Fruit fly (Drosophila melanogaster): Measurements from ENCODE around the gene CG31668.

The CG31668 gene

DNA sequence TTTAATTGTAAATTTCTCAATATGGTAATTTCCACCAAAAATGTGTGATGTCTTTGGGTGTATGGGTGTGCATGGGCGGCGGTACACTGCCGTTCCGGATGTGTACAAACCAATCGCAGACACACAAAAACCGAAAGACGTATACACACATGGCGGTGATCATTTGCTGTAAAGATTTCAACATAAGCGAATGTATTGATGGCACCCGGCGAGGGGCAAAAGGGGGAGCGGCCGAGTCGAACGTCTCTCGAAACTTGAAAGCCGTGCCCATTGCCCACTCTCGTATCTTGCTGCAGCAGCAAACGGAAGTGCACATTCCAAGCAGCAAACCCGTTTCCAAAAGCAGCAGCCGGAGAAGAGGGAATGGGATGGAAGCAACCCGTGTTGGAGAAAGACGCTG is 43.7 kb downstream of the CG31668 start:
- no peak for TF ChIP-seq Dfd (GFP tag; optimal IDR thresholded peaks at IDR 0.05)
- peak; percentile 29 to 36 for TF ChIP-seq dl (GFP tag; optimal IDR thresholded peaks at IDR 0.05; ENCODE audit: insufficient read depth in 1 of 2, partially characterized antibody in 2 of 2)
- peak; percentile 47 for TF ChIP-seq h (GFP tag; optimal IDR thresholded peaks at IDR 0.05)
- peak; percentile 53 for TF ChIP-seq brk (GFP tag; optimal IDR thresholded peaks at IDR 0.05)
- TF ChIP-seq ey (GFP tag; optimal IDR thresholded peaks at IDR 0.05) = no peak
- TF ChIP-seq psq (GFP tag; optimal IDR thresholded peaks at IDR 0.05) = peak; percentile 26
- TF ChIP-seq woc (GFP tag; optimal IDR thresholded peaks at IDR 0.05) = no peak
- TF ChIP-seq Mio (GFP tag; optimal IDR thresholded peaks at IDR 0.05) = no peak
- no peak for TF ChIP-seq Hnf4 (GFP tag; optimal IDR thresholded peaks at IDR 0.05)
- no peak for TF ChIP-seq dmrt93B (GFP tag; optimal IDR thresholded peaks at IDR 0.05)
- peak; percentile 0 for TF ChIP-seq sage (GFP tag; optimal IDR thresholded peaks at IDR 0.05)
- peak; percentile 67 for TF ChIP-seq Vsx2 (GFP tag; optimal IDR thresholded peaks at IDR 0.05; ENCODE audit: partially characterized antibody)
- peak; percentile 48 for TF ChIP-seq Dif (GFP tag; optimal IDR thresholded peaks at IDR 0.05; ENCODE audit: partially characterized antibody)
- no peak for TF ChIP-seq Rel (GFP tag; optimal IDR thresholded peaks at IDR 0.05)
- peak; percentile 58 for TF ChIP-seq Rel (tag; optimal IDR thresholded peaks at IDR 0.05)
- TF ChIP-seq jim (GFP tag; optimal IDR thresholded peaks at IDR 0.05) = no peak
- peak; percentile 81 for TF ChIP-seq Hr83 (GFP tag; optimal IDR thresholded peaks at IDR 0.05; ENCODE audit: poor library complexity, severe bottlenecking)

DNA sequence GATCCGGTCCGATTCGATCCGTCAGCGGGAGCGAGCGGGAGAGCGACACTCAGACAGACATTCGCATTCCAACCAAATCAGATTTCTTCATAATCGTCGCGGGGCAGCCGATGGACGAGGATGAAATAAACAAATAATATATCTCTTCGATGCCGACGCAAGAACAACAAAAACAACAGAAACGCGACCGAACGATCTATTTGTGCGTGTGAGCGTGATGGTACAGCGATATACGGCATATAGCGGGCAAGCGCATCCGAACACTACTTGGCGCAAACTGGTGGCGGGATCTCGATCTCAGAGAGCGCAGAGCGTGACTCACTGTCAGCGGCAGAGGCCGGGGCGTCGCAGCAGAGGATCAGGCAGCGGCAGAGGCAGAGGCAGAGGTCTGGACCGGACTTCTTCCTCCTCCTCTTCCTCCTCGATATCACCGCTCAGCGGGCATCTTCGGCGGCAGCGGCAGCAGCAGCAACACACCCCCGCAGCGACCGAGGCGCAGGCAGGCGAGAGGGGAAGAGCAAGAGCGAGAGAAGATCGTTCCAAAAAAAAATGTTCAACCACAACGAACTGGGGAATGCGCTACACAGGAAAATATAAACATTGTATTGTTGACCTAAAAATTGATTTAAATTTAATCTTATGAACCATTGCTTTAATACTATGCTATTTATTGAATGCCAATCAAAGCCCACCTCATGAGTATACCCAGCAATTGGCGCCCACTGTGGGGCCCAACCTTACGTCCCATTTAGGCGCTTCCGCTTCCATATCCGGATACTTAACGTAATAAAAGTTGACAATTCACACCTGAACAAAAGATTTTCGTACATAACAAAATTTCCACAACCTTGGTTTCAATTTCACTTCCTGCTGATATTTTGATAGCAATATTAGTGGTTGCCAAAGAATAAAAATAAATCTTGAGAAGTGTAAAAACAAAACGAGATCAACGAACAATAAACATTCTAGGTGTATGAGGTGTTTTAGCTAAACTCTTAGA is 44.4 kb downstream of the CG31668 start:
- TF ChIP-seq HLH106 (tag; optimal IDR thresholded peaks at IDR 0.05) = peak; percentile 47
- no peak for TF ChIP-seq Dfd (GFP tag; optimal IDR thresholded peaks at IDR 0.05)
- no peak for TF ChIP-seq Hr78 (GFP tag; optimal IDR thresholded peaks at IDR 0.05)
- no peak for TF ChIP-seq dsf (GFP tag; optimal IDR thresholded peaks at IDR 0.05; ENCODE audit: borderline replicate concordance)
- no peak for TF ChIP-seq Vsx2 (GFP tag; optimal IDR thresholded peaks at IDR 0.05; ENCODE audit: partially characterized antibody)
- no peak for TF ChIP-seq Mio (GFP tag; optimal IDR thresholded peaks at IDR 0.05)
- TF ChIP-seq rgr (GFP tag; optimal IDR thresholded peaks at IDR 0.05) = peak; percentile 49
- TF ChIP-seq Dif (GFP tag; optimal IDR thresholded peaks at IDR 0.05; ENCODE audit: partially characterized antibody) = peak; percentile 75
- TF ChIP-seq lola (GFP tag; optimal IDR thresholded peaks at IDR 0.05) = no peak
- no peak for TF ChIP-seq brk (GFP tag; optimal IDR thresholded peaks at IDR 0.05)
- no peak for TF ChIP-seq Abd-B (GFP tag; optimal IDR thresholded peaks at IDR 0.05)
- TF ChIP-seq sage (GFP tag; optimal IDR thresholded peaks at IDR 0.05) = no peak
- TF ChIP-seq Jra (GFP tag; optimal IDR thresholded peaks at IDR 0.05) = peak; percentile 91
- peak; percentile 2 for TF ChIP-seq CG32264 (GFP tag; optimal IDR thresholded peaks at IDR 0.05)
- TF ChIP-seq Myc (optimal IDR thresholded peaks at IDR 0.05) = peak; percentile 39
- peak; percentile 89 for TF ChIP-seq woc (GFP tag; optimal IDR thresholded peaks at IDR 0.05)
- no peak for TF ChIP-seq pan (optimal IDR thresholded peaks at IDR 0.05)
- peak; percentile 6 for TF ChIP-seq CG9705 (GFP tag; optimal IDR thresholded peaks at IDR 0.05)
- TF ChIP-seq OdsH (GFP tag; optimal IDR thresholded peaks at IDR 0.05) = peak; percentile 15
- no peak for TF ChIP-seq Rel (GFP tag; optimal IDR thresholded peaks at IDR 0.05)
- TF ChIP-seq Rel (tag; optimal IDR thresholded peaks at IDR 0.05) = peak; percentile 74
- peak; percentile 41 for TF ChIP-seq jim (GFP tag; optimal IDR thresholded peaks at IDR 0.05)
- TF ChIP-seq psq (GFP tag; optimal IDR thresholded peaks at IDR 0.05) = peak; percentile 57
- TF ChIP-seq br (GFP tag; optimal IDR thresholded peaks at IDR 0.05) = peak; percentile 19
- peak; percentile 53 for TF ChIP-seq ey (GFP tag; optimal IDR thresholded peaks at IDR 0.05)
- peak; percentile 13 to 68 for TF ChIP-seq dl (GFP tag; optimal IDR thresholded peaks at IDR 0.05; ENCODE audit: insufficient read depth in 1 of 2, partially characterized antibody in 2 of 2)
- TF ChIP-seq GATAd (GFP tag; optimal IDR thresholded peaks at IDR 0.05) = no peak
- TF ChIP-seq sv (GFP tag; optimal IDR thresholded peaks at IDR 0.05) = peak; percentile 8
- peak in 1 of 2 experiments; percentile 70 for TF ChIP-seq foxo (GFP tag; optimal IDR thresholded peaks at IDR 0.05)
- TF ChIP-seq Sp1 (GFP tag; optimal IDR thresholded peaks at IDR 0.05) = peak; percentile 45
- TF ChIP-seq CrebA (GFP tag; optimal IDR thresholded peaks at IDR 0.05; ENCODE audit: borderline replicate concordance) = no peak
- peak; percentile 38 for TF ChIP-seq Hnf4 (GFP tag; optimal IDR thresholded peaks at IDR 0.05)
- TF ChIP-seq h (GFP tag; optimal IDR thresholded peaks at IDR 0.05) = peak; percentile 52
- TF ChIP-seq tai (GFP tag; optimal IDR thresholded peaks at IDR 0.05) = no peak
- peak; percentile 56 for TF ChIP-seq fru (GFP tag; optimal IDR thresholded peaks at IDR 0.05)
- TF ChIP-seq usp (GFP tag; optimal IDR thresholded peaks at IDR 0.05) = no peak
- TF ChIP-seq N (GFP tag; optimal IDR thresholded peaks at IDR 0.05) = no peak
- peak; percentile 66 for TF ChIP-seq Hr83 (GFP tag; optimal IDR thresholded peaks at IDR 0.05; ENCODE audit: poor library complexity, severe bottlenecking)
- peak; percentile 54 for TF ChIP-seq dmrt93B (GFP tag; optimal IDR thresholded peaks at IDR 0.05)

Measured in whole organism, wandering third instar larva.